Worm (Caenorhabditis elegans) whole organism, young adult: ENCODE results near the gene C28D4.7.

Source experiments
- B0261.1 ChIP-seq: sonication (generic microtip); optimal IDR thresholded peaks from 2 replicates; lab custom pipeline; 2016; ENCODE audit warnings: mild to moderate bottlenecking, missing genetic modification characterization, moderate library complexity, missing compliant biosample characterization
- F49E8.2 ChIP-seq: sonication (generic microtip); optimal IDR thresholded peaks from 3 replicates; lab custom pipeline; 2017; ENCODE audit warnings: missing genetic modification characterization, mild to moderate bottlenecking, missing compliant biosample characterization, antibody characterized with exemption, moderate library complexity; ENCODE audit not compliant: insufficient read depth
- T26A5.8 ChIP-seq: sonication (generic microtip); optimal IDR thresholded peaks from 2 replicates; lab custom pipeline; 2016; ENCODE audit warnings: missing genetic modification characterization, missing compliant biosample characterization
- Y56A3A.18 ChIP-seq: fragments of 200-800 bp; sonication (Bioruptor generic); IDR thresholded peaks from 2 replicates; pipeline ENCODE4 v1.3.6; 2022; ENCODE audit warnings: missing genetic modification reagents, missing genetic modification characterization, missing compliant biosample characterization
- ama-1 ChIP-seq, 3 experiments: fragments of 150-350 bp in 1 of 3; sonication (generic microtip) in 2 of 3; optimal IDR thresholded peaks; 2 replicates each; lab custom pipeline; 2014 to 2018; ENCODE audit warnings: missing biosample characterization in 2 of 3, missing genetic modification characterization in 2 of 3, missing genetic modification reagents in 2 of 3
- cebp-2 ChIP-seq: fragments of 200-800 bp; sonication (Bioruptor generic); IDR thresholded peaks from 2 replicates; pipeline ENCODE4 v1.3.6; 2022; ENCODE audit warnings: missing genetic modification characterization, missing compliant biosample characterization
- ceh-58 ChIP-seq: fragments of 200-800 bp; sonication (Bioruptor generic); IDR thresholded peaks from 2 replicates; pipeline ENCODE4 v1.3.6; 2022; ENCODE audit warnings: missing genetic modification characterization, missing compliant biosample characterization
- madf-6 ChIP-seq: fragments of 200-800 bp; sonication (Bioruptor generic); IDR thresholded peaks from 2 replicates; pipeline ENCODE4 v1.3.6; 2022; ENCODE audit warnings: missing genetic modification reagents, missing genetic modification characterization, missing compliant biosample characterization
- nfya-1 ChIP-seq: sonication (generic microtip); optimal IDR thresholded peaks from 2 replicates; lab custom pipeline; 2017; ENCODE audit warnings: antibody characterized with exemption, missing compliant biosample characterization, missing genetic modification characterization, borderline replicate concordance; ENCODE audit not compliant: insufficient read depth
- pha-4 ChIP-seq: fragments of 150-350 bp; sonication (generic microtip); optimal IDR thresholded peaks from 2 replicates; lab custom pipeline; 2014; ENCODE audit warnings: missing biosample characterization, missing genetic modification reagents, missing genetic modification characterization
- snpc-1.3 ChIP-seq: sonication (generic microtip); optimal IDR thresholded peaks from 2 replicates; lab custom pipeline; 2017; ENCODE audit warnings: missing genetic modification characterization, mild to moderate bottlenecking, missing compliant biosample characterization, antibody characterized with exemption, moderate library complexity, missing genotype, missing genetic modification reagents; ENCODE audit not compliant: insufficient read depth
- snpc-4 ChIP-seq, 5 experiments: fragments of 150-350 bp in 1 of 5; sonication (generic microtip) in 4 of 5; optimal IDR thresholded peaks; 2 replicates each; lab custom pipeline; 2014 to 2018; ENCODE audit warnings: missing genetic modification characterization in 5 of 5, missing biosample characterization in 3 of 5, antibody characterized with exemption in 2 of 5, mild to moderate bottlenecking in 2 of 5, missing compliant biosample characterization in 2 of 5, missing genotype in 2 of 5, moderate library complexity in 2 of 5, missing genetic modification reagents in 1 of 5
- somi-1 ChIP-seq: fragments of 200-800 bp; sonication (Bioruptor generic); optimal IDR thresholded peaks from 2 replicates; lab custom pipeline; 2018; ENCODE audit warnings: mild to moderate bottlenecking, missing genetic modification characterization, missing compliant biosample characterization

DNA sequence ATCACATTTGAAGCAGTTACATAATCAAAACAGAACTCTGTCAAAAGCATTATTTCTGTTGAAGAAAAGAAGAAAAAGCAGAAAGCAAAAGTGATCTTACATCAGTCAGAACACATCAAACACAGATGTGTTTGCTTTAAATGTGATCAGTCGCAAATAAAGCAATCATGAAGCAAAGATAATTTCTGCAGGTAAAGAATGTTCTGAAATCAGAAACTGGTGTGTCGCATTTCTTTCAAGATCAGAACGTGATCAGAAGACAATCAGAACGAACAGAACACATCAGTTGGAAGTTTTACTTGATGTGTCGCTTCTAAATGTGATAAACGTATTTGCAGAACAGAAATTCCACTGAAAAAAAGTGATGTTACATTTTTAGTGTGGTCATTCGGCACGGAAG, 43.9 kb downstream of the C28D4.7 start:
- TF ChIP-seq madf-6 (GFP tag; lab: Robert Waterston, UW) (no peak), ceh-58 (no peak), T26A5.8 (tag; lab: Kevin White, UChicago) (no peak), snpc-1.3 (no peak), somi-1 (GFP tag; lab: Kevin White, UChicago) (no peak), pha-4 (tag; lab: Kevin White, UChicago) (no peak), ama-1 (optimal IDR thresholded peaks at IDR 0.05; lab: Kevin White, UChicago) (no peak), ama-1 (GFP tag; optimal IDR thresholded peaks at IDR 0.05; lab: Kevin White, UChicago) (no peak), F49E8.2 (tag; lab: Kevin White, UChicago) (no peak), cebp-2 (GFP tag; lab: Robert Waterston, UW) (no peak), Y56A3A.18 (no peak), nfya-1 (no peak), B0261.1 (tag; lab: Kevin White, UChicago) (no peak), snpc-4 (GFP tag; optimal IDR thresholded peaks at IDR 0.05; lab: Kevin White, UChicago) (no peak), snpc-4 (tag; optimal IDR thresholded peaks at IDR 0.05; lab: Kevin White, UChicago) (no peak)
